Fruit fly (Drosophila melanogaster) whole organism, embryonic: ENCODE data around the gene robl62A.

Experiments
- Bdp1 ChIP-seq: fragments of 200-800 bp; sonication (Bioruptor generic); optimal IDR thresholded peaks from 3 replicates; lab custom pipeline; 2016; ENCODE audit warnings: missing biosample characterization, missing genetic modification characterization
- Bgb ChIP-seq: fragments of 200-800 bp; sonication (Bioruptor generic); IDR thresholded peaks from 2 replicates; pipeline ENCODE4 v1.3.6; 2022; ENCODE audit warnings: missing biosample characterization, missing genetic modification characterization; ENCODE audit not compliant: partially characterized antibody
- Blimp-1 ChIP-seq: fragments of 200-800 bp; sonication (Bioruptor generic); optimal IDR thresholded peaks from 3 replicates; lab custom pipeline; 2018; ENCODE audit warnings: missing biosample characterization, missing genetic modification characterization, mild to moderate bottlenecking, moderate library complexity, missing genetic modification reagents
- CG10431 ChIP-seq: fragments of 200-800 bp; sonication (Bioruptor generic); optimal IDR thresholded peaks from 3 replicates; lab custom pipeline; 2018; ENCODE audit warnings: missing biosample characterization, mild to moderate bottlenecking, missing genetic modification characterization
- CG10462 ChIP-seq: fragments of 200-800 bp; sonication (Bioruptor generic); optimal IDR thresholded peaks from 2 replicates; lab custom pipeline; 2016; ENCODE audit warnings: missing biosample characterization, missing genetic modification characterization
- CG11504 ChIP-seq: fragments of 200-800 bp; sonication (Bioruptor generic); optimal IDR thresholded peaks from 3 replicates; lab custom pipeline; 2019; ENCODE audit warnings: missing biosample characterization, mild to moderate bottlenecking, missing genetic modification characterization, moderate library complexity
- CG11695 ChIP-seq: fragments of 200-800 bp; sonication (Bioruptor generic); IDR thresholded peaks from 3 replicates; pipeline ENCODE4 v1.3.6; 2022; ENCODE audit warnings: missing biosample characterization, missing genetic modification characterization
- CG12769 ChIP-seq: fragments of 200-800 bp; sonication (Bioruptor generic); optimal IDR thresholded peaks from 2 replicates; lab custom pipeline; 2019; ENCODE audit warnings: missing biosample characterization, mild to moderate bottlenecking, missing genetic modification characterization, moderate library complexity
- CG14710 ChIP-seq: fragments of 200-800 bp; sonication (Bioruptor generic); optimal IDR thresholded peaks from 3 replicates; lab custom pipeline; 2019; ENCODE audit warnings: missing biosample characterization, mild to moderate bottlenecking, missing genetic modification characterization, moderate library complexity
- CG14860 ChIP-seq: fragments of 200-800 bp; sonication (Bioruptor generic); IDR thresholded peaks from 3 replicates; pipeline ENCODE4 v1.3.6; 2022; ENCODE audit warnings: missing biosample characterization, missing genetic modification characterization; ENCODE audit not compliant: partially characterized antibody
- CG15601 ChIP-seq: fragments of 200-800 bp; sonication (Bioruptor generic); optimal IDR thresholded peaks from 3 replicates; lab custom pipeline; 2019; ENCODE audit warnings: missing biosample characterization, mild to moderate bottlenecking, missing genetic modification characterization, moderate library complexity
- CG17385 ChIP-seq: fragments of 200-800 bp; sonication (Bioruptor generic); optimal IDR thresholded peaks from 3 replicates; lab custom pipeline; 2018; ENCODE audit warnings: missing biosample characterization, mild to moderate bottlenecking, missing genetic modification characterization
- CG18599 ChIP-seq: fragments of 200-800 bp; sonication (Bioruptor generic); optimal IDR thresholded peaks from 3 replicates; lab custom pipeline; 2017; ENCODE audit warnings: missing biosample characterization, missing genetic modification characterization, mild to moderate bottlenecking, moderate library complexity, missing genetic modification reagents
- CG18619 ChIP-seq: fragments of 200-800 bp; sonication (Bioruptor generic); optimal IDR thresholded peaks from 3 replicates; lab custom pipeline; 2017; ENCODE audit warnings: missing biosample characterization, mild to moderate bottlenecking, missing genetic modification characterization
- CG2199 ChIP-seq: fragments of 200-800 bp; sonication (Bioruptor generic); IDR thresholded peaks from 3 replicates; pipeline ENCODE4 v1.3.6; 2022; ENCODE audit warnings: missing biosample characterization, missing genetic modification characterization
- CG2678 ChIP-seq: fragments of 200-800 bp; sonication (Bioruptor generic); optimal IDR thresholded peaks from 3 replicates; lab custom pipeline; 2019; ENCODE audit warnings: missing biosample characterization, mild to moderate bottlenecking, missing genetic modification characterization, moderate library complexity
- CG30403 ChIP-seq: fragments of 200-800 bp; sonication (Bioruptor generic); optimal IDR thresholded peaks from 3 replicates; lab custom pipeline; 2016; ENCODE audit warnings: missing biosample characterization, missing genetic modification characterization
- CG31224 ChIP-seq: fragments of 200-800 bp; sonication (Bioruptor generic); IDR thresholded peaks from 2 replicates; pipeline ENCODE4 v1.3.6; 2022; ENCODE audit warnings: missing biosample characterization, missing genetic modification characterization
- CG32767 ChIP-seq: fragments of 200-800 bp; sonication (Bioruptor generic); IDR thresholded peaks from 2 replicates; pipeline ENCODE4 v1.3.6; 2022; ENCODE audit warnings: missing biosample characterization, missing genetic modification characterization
- CG34422 ChIP-seq: fragments of 200-800 bp; sonication (Bioruptor generic); IDR thresholded peaks from 3 replicates; pipeline ENCODE4 v1.3.6; 2022; ENCODE audit warnings: missing biosample characterization, missing genetic modification characterization
- CG5245 ChIP-seq: fragments of 200-800 bp; sonication (Bioruptor generic); optimal IDR thresholded peaks from 3 replicates; lab custom pipeline; 2016; ENCODE audit warnings: missing biosample characterization, missing genetic modification characterization
- D ChIP-seq, 2 experiments: fragments of 200-800 bp in 1 of 2; fragments of >200 bp in 1 of 2; sonication (Bioruptor generic) in 1 of 2; optimal IDR thresholded peaks; 2 replicates in 1 of 2; 3 replicates in 1 of 2; lab custom pipeline; 2017; ENCODE audit warnings: mild to moderate bottlenecking in 1 of 2, missing biosample characterization in 1 of 2, missing genetic modification characterization in 1 of 2, missing genetic modification reagents in 1 of 2
- Fer3 ChIP-seq: fragments of 200-800 bp; sonication (Bioruptor generic); optimal IDR thresholded peaks from 2 replicates; lab custom pipeline; 2018; ENCODE audit warnings: missing biosample characterization, mild to moderate bottlenecking, missing genetic modification characterization, moderate library complexity
- Gug ChIP-seq: fragments of 200-800 bp; sonication (Bioruptor generic); IDR thresholded peaks from 4 replicates; pipeline ENCODE4 v1.3.6; 2022; ENCODE audit warnings: missing biosample characterization, missing genetic modification characterization
- H15 ChIP-seq: fragments of 200-800 bp; sonication (Bioruptor generic); IDR thresholded peaks from 3 replicates; pipeline ENCODE4 v1.3.6; 2022; ENCODE audit warnings: missing biosample characterization, missing genetic modification characterization
- Lhr ChIP-seq: fragments of 200-800 bp; sonication (Bioruptor generic); optimal IDR thresholded peaks from 3 replicates; lab custom pipeline; 2017; ENCODE audit warnings: mild to moderate bottlenecking, missing biosample characterization, missing genetic modification reagents, missing genetic modification characterization
- MESR4 ChIP-seq: fragments of 200-800 bp; sonication (Bioruptor generic); optimal IDR thresholded peaks from 2 replicates; lab custom pipeline; 2018; ENCODE audit warnings: missing biosample characterization, mild to moderate bottlenecking, missing genetic modification characterization, moderate library complexity
- Oli ChIP-seq: fragments of 200-800 bp; sonication (Bioruptor generic); optimal IDR thresholded peaks from 2 replicates; lab custom pipeline; 2018; ENCODE audit warnings: missing biosample characterization, mild to moderate bottlenecking, missing genetic modification characterization, moderate library complexity
- Side ChIP-seq: fragments of 200-800 bp; sonication (Bioruptor generic); optimal IDR thresholded peaks from 2 replicates; lab custom pipeline; 2016; ENCODE audit warnings: missing biosample characterization, missing genetic modification characterization
- Six4 ChIP-seq: fragments of 200-800 bp; sonication (Bioruptor generic); optimal IDR thresholded peaks from 2 replicates; lab custom pipeline; 2016; ENCODE audit warnings: missing biosample characterization, missing genetic modification characterization
- Xbp1 ChIP-seq: fragments of 200-800 bp; sonication (Bioruptor generic); optimal IDR thresholded peaks from 3 replicates; lab custom pipeline; 2016; ENCODE audit warnings: missing biosample characterization, mild to moderate bottlenecking, missing genetic modification characterization
- ab ChIP-seq: fragments of 200-800 bp; sonication (Bioruptor generic); optimal IDR thresholded peaks from 2 replicates; lab custom pipeline; 2016; ENCODE audit warnings: missing biosample characterization, missing genetic modification characterization
- bab2 ChIP-seq: fragments of 200-800 bp; sonication (Bioruptor generic); optimal IDR thresholded peaks from 2 replicates; lab custom pipeline; 2016; ENCODE audit warnings: missing biosample characterization, missing genetic modification characterization
- bsh ChIP-seq, 2 experiments: fragments of 200-800 bp; sonication (Bioruptor generic); optimal IDR thresholded peaks; 2 replicates each; lab custom pipeline; 2017 to 2018; ENCODE audit warnings: mild to moderate bottlenecking in 2 of 2, missing biosample characterization in 2 of 2, missing genetic modification characterization in 2 of 2, moderate library complexity in 1 of 2
- chm ChIP-seq: fragments of 200-800 bp; sonication (Bioruptor generic); IDR thresholded peaks from 2 replicates; pipeline ENCODE4 v1.3.6; 2022; ENCODE audit warnings: missing biosample characterization, missing genetic modification characterization
- ewg ChIP-seq: fragments of 200-800 bp; sonication (Bioruptor generic); optimal IDR thresholded peaks from 3 replicates; lab custom pipeline; 2017; ENCODE audit warnings: mild to moderate bottlenecking, missing biosample characterization, missing genetic modification reagents, missing genetic modification characterization
- fd96Cb ChIP-seq: fragments of 200-800 bp; sonication (Bioruptor generic); optimal IDR thresholded peaks from 2 replicates; lab custom pipeline; 2018; ENCODE audit warnings: missing biosample characterization, mild to moderate bottlenecking, missing genetic modification characterization, moderate library complexity
- gcm2 ChIP-seq: fragments of 200-800 bp; sonication (Bioruptor generic); optimal IDR thresholded peaks from 2 replicates; lab custom pipeline; 2016; ENCODE audit warnings: missing biosample characterization, missing genetic modification characterization
- gem ChIP-seq: fragments of 200-800 bp; sonication (Bioruptor generic); optimal IDR thresholded peaks from 2 replicates; lab custom pipeline; 2019; ENCODE audit warnings: missing biosample characterization, mild to moderate bottlenecking, missing genetic modification characterization, moderate library complexity
- gsb-n ChIP-seq: fragments of 200-800 bp; sonication (Bioruptor generic); optimal IDR thresholded peaks from 3 replicates; lab custom pipeline; 2018; ENCODE audit warnings: missing biosample characterization, mild to moderate bottlenecking, missing genetic modification characterization
- ken ChIP-seq: fragments of 200-800 bp; sonication (Bioruptor generic); IDR thresholded peaks from 3 replicates; pipeline ENCODE4 v1.3.6; 2022; ENCODE audit warnings: missing biosample characterization, missing genetic modification characterization
- lola ChIP-seq, 3 experiments: fragments of >200 bp in 2 of 3; fragments of 200-800 bp in 1 of 3; sonication (Bioruptor generic) in 1 of 3; optimal IDR thresholded peaks; 2 replicates each; lab custom pipeline; 2017 to 2019; ENCODE audit warnings: missing biosample characterization in 3 of 3, missing genetic modification characterization in 3 of 3, mild to moderate bottlenecking in 1 of 3, moderate library complexity in 1 of 3
- mirr ChIP-seq: fragments of 200-800 bp; sonication (Bioruptor generic); optimal IDR thresholded peaks from 3 replicates; lab custom pipeline; 2018; ENCODE audit warnings: missing biosample characterization, mild to moderate bottlenecking, missing genetic modification characterization
- nerfin-1 ChIP-seq: fragments of 200-800 bp; sonication (Bioruptor generic); optimal IDR thresholded peaks from 3 replicates; lab custom pipeline; 2019; ENCODE audit warnings: missing biosample characterization, mild to moderate bottlenecking, missing genetic modification characterization, moderate library complexity
- pfk ChIP-seq: fragments of 200-800 bp; sonication (Bioruptor generic); optimal IDR thresholded peaks from 2 replicates; lab custom pipeline; 2018; ENCODE audit warnings: missing biosample characterization, mild to moderate bottlenecking, missing genetic modification characterization, moderate library complexity
- pros ChIP-seq: fragments of 200-800 bp; sonication (Bioruptor generic); optimal IDR thresholded peaks from 3 replicates; lab custom pipeline; 2019; ENCODE audit warnings: missing biosample characterization, mild to moderate bottlenecking, missing genetic modification characterization, moderate library complexity
- rib ChIP-seq: fragments of 200-800 bp; sonication (Bioruptor generic); IDR thresholded peaks from 2 replicates; pipeline ENCODE4 v1.3.6; 2022; ENCODE audit warnings: missing biosample characterization, missing genetic modification characterization
- scrt ChIP-seq: fragments of 200-800 bp; sonication (Bioruptor generic); optimal IDR thresholded peaks from 2 replicates; lab custom pipeline; 2018; ENCODE audit warnings: missing biosample characterization, mild to moderate bottlenecking, missing genetic modification characterization, moderate library complexity
- sisA ChIP-seq: fragments of 200-800 bp; sonication (Bioruptor generic); IDR thresholded peaks from 2 replicates; pipeline ENCODE4 v1.3.6; 2022; ENCODE audit warnings: missing biosample characterization, missing genetic modification characterization

robl62A gene

dm6 chr3L:1464465-1464864, 13.0 kb upstream of the robl62A start (continued):
- TF ChIP-seq CG34422 (0 out of 3 replicates have a peak, but pooled peaks have one; percentile 41), H15 (0 out of 3 replicates have a peak, but pooled peaks have one; percentile 40), CG5245 (no peak), bsh (GFP tag; optimal IDR thresholded peaks at IDR 0.05; lab: Kevin White, UChicago) (peak in 1 of 2 experiments; percentile 50), Oli (tag; lab: Kevin White, UChicago) (peak; percentile 45), Fer3 (tag; lab: Kevin White, UChicago) (no peak), MESR4 (no peak), CG2678 (peak; percentile 3), lola (GFP tag; optimal IDR thresholded peaks at IDR 0.05; lab: Kevin White, UChicago) (peak in 1 of 3 experiments; percentile 43), gsb-n (tag; lab: Kevin White, UChicago) (no peak), CG14710 (tag; lab: Kevin White, UChicago) (no peak), chm (peak; percentile 40; the same call in 1 of the 2 replicates), CG10462 (GFP tag; lab: Kevin White, UChicago) (no peak), Lhr (GFP tag; lab: Kevin White, UChicago) (no peak), CG18599 (GFP tag; lab: Kevin White, UChicago) (peak; percentile 11), CG11504 (tag; lab: Kevin White, UChicago) (peak; percentile 42), CG15601 (tag; lab: Kevin White, UChicago) (no peak), rib (GFP tag; lab: Robert Waterston, UW) (no peak), pfk (GFP tag; lab: Kevin White, UChicago) (no peak), CG10431 (GFP tag; lab: Kevin White, UChicago) (no peak), ab (GFP tag; lab: Kevin White, UChicago) (no peak), gcm2 (GFP tag; lab: Kevin White, UChicago) (no peak), gem (tag; lab: Kevin White, UChicago) (peak; percentile 59), mirr (GFP tag; lab: Kevin White, UChicago) (no peak), ken (no peak), D (optimal IDR thresholded peaks at IDR 0.05; lab: Kevin White, UChicago) (no peak), D (GFP tag; optimal IDR thresholded peaks at IDR 0.05; lab: Kevin White, UChicago) (peak; percentile 34), CG2199 (no peak), scrt (GFP tag; lab: Kevin White, UChicago) (no peak), CG31224 (GFP tag; lab: Robert Waterston, UW) (0 out of 2 replicates have a peak, but pooled peaks have one; percentile 8), pros (GFP tag; lab: Kevin White, UChicago) (no peak), Bgb (GFP tag; lab: Robert Waterston, UW) (no peak), fd96Cb (tag; lab: Kevin White, UChicago) (peak; percentile 35), CG30403 (GFP tag; lab: Kevin White, UChicago) (peak; percentile 25), Six4 (GFP tag; lab: Kevin White, UChicago) (no peak), CG17385 (GFP tag; lab: Kevin White, UChicago) (peak; percentile 27), CG32767 (GFP tag; lab: Robert Waterston, UW) (0 out of 2 replicates have a peak, but pooled peaks have one; percentile 31), CG11695 (GFP tag; lab: Robert Waterston, UW) (0 out of 3 replicates have a peak, but pooled peaks have one; percentile 29), CG14860 (GFP tag; lab: Robert Waterston, UW) (no peak), nerfin-1 (tag; lab: Kevin White, UChicago) (no peak), bab2 (GFP tag; lab: Kevin White, UChicago) (peak; percentile 8), Xbp1 (GFP tag; lab: Kevin White, UChicago) (peak; percentile 52), Blimp-1 (GFP tag; lab: Kevin White, UChicago) (peak; percentile 38), CG12769 (tag; lab: Kevin White, UChicago) (no peak), ewg (peak; percentile 39), CG18619 (GFP tag; lab: Kevin White, UChicago) (no peak), Bdp1 (no peak), Gug (GFP tag; lab: Robert Waterston, UW) (peak; percentile 19; the same call in 1 of the 4 replicates), sisA (GFP tag; lab: Robert Waterston, UW) (peak; percentile 20; the same call in 1 of the 2 replicates), Side (GFP tag; lab: Kevin White, UChicago) (no peak)
